Fruit fly (Drosophila melanogaster) whole organism, adult: ENCODE measurements around the gene CG44139.

ENCODE experiments used
- CG11617 ChIP-seq: fragments of 200-800 bp; sonication (Bioruptor generic); optimal IDR thresholded peaks from 2 replicates; lab custom pipeline; 2017; ENCODE audit warnings: mild to moderate bottlenecking, missing biosample characterization, missing genetic modification reagents, missing genetic modification characterization
- CG12768 ChIP-seq: fragments of 200-800 bp; sonication (Bioruptor generic); optimal IDR thresholded peaks from 2 replicates; lab custom pipeline; 2017; ENCODE audit warnings: missing biosample characterization, missing genetic modification characterization, mild to moderate bottlenecking, moderate library complexity, missing genetic modification reagents
- CG14711 ChIP-seq: fragments of 200-800 bp; sonication (Bioruptor generic); optimal IDR thresholded peaks from 2 replicates; lab custom pipeline; 2018; ENCODE audit warnings: missing biosample characterization, mild to moderate bottlenecking, missing genetic modification characterization, moderate library complexity
- CG1620 ChIP-seq: fragments of 200-800 bp; sonication (Bioruptor generic); optimal IDR thresholded peaks from 2 replicates; lab custom pipeline; 2016; ENCODE audit warnings: missing biosample characterization, missing genetic modification characterization
- CG33017 ChIP-seq: fragments of 200-800 bp; sonication (Bioruptor generic); optimal IDR thresholded peaks from 2 replicates; lab custom pipeline; 2018; ENCODE audit warnings: missing biosample characterization, mild to moderate bottlenecking, missing genetic modification characterization, moderate library complexity
- CG5204 ChIP-seq: fragments of 200-800 bp; sonication (Bioruptor generic); optimal IDR thresholded peaks from 2 replicates; lab custom pipeline; 2016; ENCODE audit warnings: missing biosample characterization, missing genetic modification characterization
- CG7045 ChIP-seq: fragments of 200-800 bp; sonication (Bioruptor generic); optimal IDR thresholded peaks from 2 replicates; lab custom pipeline; 2017; ENCODE audit warnings: missing biosample characterization, mild to moderate bottlenecking, missing genetic modification characterization
- CG7101 ChIP-seq: fragments of 200-800 bp; sonication (Bioruptor generic); optimal IDR thresholded peaks from 2 replicates; lab custom pipeline; 2018; ENCODE audit warnings: missing biosample characterization, mild to moderate bottlenecking, missing genetic modification characterization, moderate library complexity
- Clk ChIP-seq: fragments of 200-800 bp; sonication (Bioruptor generic); optimal IDR thresholded peaks from 2 replicates; lab custom pipeline; 2017; ENCODE audit warnings: missing biosample characterization, missing genetic modification characterization
- Crg-1 ChIP-seq: fragments of 200-800 bp; sonication (Bioruptor generic); optimal IDR thresholded peaks from 2 replicates; lab custom pipeline; 2016; ENCODE audit warnings: missing biosample characterization, missing genetic modification characterization
- Hr96 ChIP-seq: fragments of 200-800 bp; sonication (Bioruptor generic); optimal IDR thresholded peaks from 2 replicates; lab custom pipeline; 2016; ENCODE audit warnings: missing biosample characterization, missing genetic modification characterization
- Mnt ChIP-seq: fragments of 200-800 bp; sonication (Bioruptor generic); optimal IDR thresholded peaks from 2 replicates; lab custom pipeline; 2016; ENCODE audit warnings: missing biosample characterization, mild to moderate bottlenecking, missing genetic modification characterization
- bab1 ChIP-seq: fragments of 200-800 bp; sonication (Bioruptor generic); optimal IDR thresholded peaks from 3 replicates; lab custom pipeline; 2019; ENCODE audit warnings: missing biosample characterization, mild to moderate bottlenecking, missing genetic modification characterization, moderate library complexity
- cic ChIP-seq: fragments of 200-800 bp; sonication (Bioruptor generic); optimal IDR thresholded peaks from 2 replicates; lab custom pipeline; 2017; ENCODE audit warnings: missing biosample characterization, mild to moderate bottlenecking, missing genetic modification characterization, moderate library complexity
- cnc ChIP-seq, 2 experiments: fragments of >200 bp; optimal IDR thresholded peaks; 2 replicates each; lab custom pipeline; 2017
- kay ChIP-seq: fragments of 200-800 bp; sonication (Bioruptor generic); peaks from one replicate; lab custom pipeline; 2016; ENCODE audit warnings: missing biosample characterization, missing genetic modification characterization, borderline replicate concordance
- pad ChIP-seq: fragments of 200-800 bp; sonication (Bioruptor generic); optimal IDR thresholded peaks from 3 replicates; lab custom pipeline; 2017; ENCODE audit warnings: missing biosample characterization, missing genetic modification characterization, mild to moderate bottlenecking, moderate library complexity, missing genetic modification reagents
- tj ChIP-seq: fragments of 200-800 bp; sonication (Bioruptor generic); optimal IDR thresholded peaks from 3 replicates; lab custom pipeline; 2017; ENCODE audit warnings: missing biosample characterization, mild to moderate bottlenecking, missing genetic modification characterization, moderate library complexity
- toe ChIP-seq: fragments of 200-800 bp; sonication (Bioruptor generic); optimal IDR thresholded peaks from 2 replicates; lab custom pipeline; 2016; ENCODE audit warnings: missing biosample characterization, missing genetic modification characterization

Gene CG44139

DNA sequence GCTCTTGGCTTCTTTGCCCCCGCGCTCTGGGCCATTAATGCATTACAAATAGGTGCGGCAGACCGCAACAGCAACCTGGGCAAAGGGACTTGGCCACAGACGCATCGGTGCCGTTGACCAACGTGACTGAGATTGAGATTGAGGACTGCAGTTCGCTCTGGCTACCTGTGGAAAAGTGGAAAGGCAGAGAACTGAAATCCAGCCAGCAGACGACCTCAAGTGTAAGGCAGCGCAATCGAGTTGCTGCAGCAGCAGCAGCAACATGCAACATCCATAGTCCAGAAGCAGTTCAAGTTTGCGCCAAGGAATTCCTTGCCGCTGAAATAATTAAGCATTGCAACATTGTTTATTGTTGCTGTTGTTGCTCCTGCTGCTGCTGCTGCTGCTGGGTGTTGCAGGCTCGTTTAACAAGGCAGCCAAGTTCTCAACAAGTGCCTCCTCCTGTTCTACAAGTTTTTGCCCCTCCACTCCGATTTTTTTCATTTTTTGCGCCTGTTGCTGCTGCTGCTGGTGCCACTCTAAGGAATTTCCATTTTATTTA lies 1.1 kb downstream of the CG44139 start:
- no peak for TF ChIP-seq kay (GFP tag; lab: Kevin White, UChicago)
- TF ChIP-seq CG7045 = no peak
- TF ChIP-seq Crg-1 (GFP tag; lab: Kevin White, UChicago) = no peak
- TF ChIP-seq CG33017 (tag; lab: Kevin White, UChicago) = no peak
- no peak for TF ChIP-seq bab1 (GFP tag; lab: Kevin White, UChicago)
- no peak for TF ChIP-seq CG11617 (GFP tag; lab: Kevin White, UChicago)

DNA sequence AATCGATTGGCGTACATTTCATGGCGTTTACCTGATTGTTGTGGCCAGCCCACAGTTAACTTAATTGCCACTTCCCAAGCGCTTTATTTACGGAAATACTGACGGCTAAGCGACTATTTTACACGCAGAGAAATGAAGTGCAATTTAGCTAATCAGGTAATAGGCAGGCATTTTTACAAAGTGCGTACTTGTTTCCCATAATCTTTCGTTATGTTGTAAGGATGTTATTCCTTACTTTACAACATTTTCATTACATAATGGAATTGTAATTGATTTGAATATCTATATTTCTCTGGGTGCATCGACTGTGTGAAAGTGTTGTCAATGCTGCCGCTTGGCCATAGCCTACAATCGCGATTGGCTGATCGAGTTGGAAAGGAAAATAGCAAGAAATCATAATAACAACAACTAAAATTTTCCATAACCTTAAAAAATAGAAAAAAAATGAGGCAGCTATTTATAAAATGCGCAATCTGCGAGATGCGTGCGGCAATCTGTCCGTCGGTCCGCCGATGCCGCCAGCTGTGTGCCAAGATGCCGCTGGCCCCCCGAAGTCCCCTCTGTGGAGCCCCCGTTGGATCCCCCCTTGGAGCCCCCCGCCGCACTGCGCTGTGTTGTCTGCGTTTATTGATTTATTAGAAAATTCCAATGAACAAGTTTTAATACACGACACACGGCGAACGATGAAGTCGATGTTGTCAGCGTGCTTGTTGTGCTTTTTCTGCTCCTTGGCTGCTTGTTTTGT lies 2.0 kb downstream of the CG44139 start:
- TF ChIP-seq CG5204 = peak; percentile 62
- no peak for TF ChIP-seq cic (GFP tag; lab: Kevin White, UChicago)
- TF ChIP-seq Hr96 = peak; percentile 8
- peak; percentile 41 for TF ChIP-seq CG33017 (tag; lab: Kevin White, UChicago)
- TF ChIP-seq CG7045 = peak; percentile 72
- TF ChIP-seq Clk (GFP tag; lab: Kevin White, UChicago) = no peak

DNA sequence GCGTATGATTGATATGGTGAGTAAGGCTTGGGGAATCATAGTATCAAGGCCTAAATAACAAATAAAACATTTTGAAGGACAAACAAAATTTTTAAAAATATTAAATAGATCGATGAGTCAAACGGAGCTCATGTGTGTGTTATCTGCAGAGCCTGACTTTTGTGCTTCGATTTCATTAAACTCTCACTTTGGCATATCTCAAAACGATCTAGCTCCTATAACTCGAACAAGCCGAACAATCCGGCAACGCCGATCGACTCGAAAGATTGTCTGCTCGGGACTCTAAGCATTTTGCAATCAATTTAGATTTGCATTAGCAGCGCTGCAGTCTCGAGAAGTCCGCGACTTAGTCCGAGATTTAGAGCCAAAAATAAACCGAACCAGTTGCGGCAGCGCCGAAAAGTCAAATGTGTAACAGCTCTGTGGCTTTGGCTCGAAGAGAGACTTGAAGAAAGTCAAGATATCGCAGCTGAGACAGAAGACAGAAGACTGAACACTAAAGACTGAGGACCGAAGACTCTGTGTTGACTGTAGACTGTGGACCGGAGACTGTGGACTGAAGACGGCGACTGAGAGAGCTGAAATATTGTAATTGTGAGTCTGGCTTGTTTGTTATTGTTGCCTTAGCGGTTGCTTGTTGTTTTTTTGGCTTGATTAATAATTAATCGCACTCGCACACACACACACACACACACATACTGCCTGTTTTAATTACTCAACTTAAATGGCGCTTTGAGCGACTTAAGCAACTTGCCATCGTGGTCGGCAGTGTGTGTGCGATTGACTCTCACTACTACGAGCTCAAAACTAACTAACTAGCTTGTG lies 3.0 kb downstream of the CG44139 start:
- TF ChIP-seq CG33017 (tag; lab: Kevin White, UChicago) (no peak), Hr96 (no peak), CG7101 (tag; lab: Kevin White, UChicago) (no peak), CG12768 (peak; percentile 43), Clk (GFP tag; lab: Kevin White, UChicago) (no peak), cic (GFP tag; lab: Kevin White, UChicago) (peak; percentile 7), Crg-1 (GFP tag; lab: Kevin White, UChicago) (no peak), CG5204 (no peak)

DNA sequence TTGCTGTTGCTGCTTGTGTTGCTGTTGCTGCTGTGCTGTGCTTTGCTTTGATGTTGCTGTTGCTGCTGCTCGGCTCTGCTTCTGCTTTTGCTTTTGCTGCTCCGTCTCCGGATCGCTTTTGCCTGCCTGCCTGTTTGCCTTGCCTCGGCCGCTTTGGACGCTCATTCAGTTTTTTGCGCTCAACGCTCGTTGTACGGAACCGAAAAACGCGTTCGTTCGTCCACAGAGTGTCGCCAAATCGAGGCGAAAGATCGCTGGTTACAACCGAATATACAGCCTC lies 3.6 kb downstream of the CG44139 start, which contains the start of gene dpp:
Gene dpp (plus strand): TSS at position 164 of the 280 bp plus-strand sequence.
- no peak for TF ChIP-seq Crg-1 (GFP tag; lab: Kevin White, UChicago)
- TF ChIP-seq Hr96 = no peak
- no peak for TF ChIP-seq pad (GFP tag; lab: Kevin White, UChicago)
- no peak for TF ChIP-seq kay (GFP tag; lab: Kevin White, UChicago)
- no peak for TF ChIP-seq cnc (optimal IDR thresholded peaks at IDR 0.05; lab: Kevin White, UChicago)
- no peak for TF ChIP-seq toe (GFP tag; lab: Kevin White, UChicago)
- no peak for TF ChIP-seq tj (GFP tag; lab: Kevin White, UChicago)
- no peak for TF ChIP-seq CG14711 (tag; lab: Kevin White, UChicago)
- TF ChIP-seq CG7101 (tag; lab: Kevin White, UChicago) = no peak
- no peak for TF ChIP-seq Clk (GFP tag; lab: Kevin White, UChicago)
- no peak for TF ChIP-seq CG5204
- TF ChIP-seq Mnt (GFP tag; lab: Kevin White, UChicago) = no peak
- no peak for TF ChIP-seq CG1620 (GFP tag; lab: Kevin White, UChicago)
- no peak for TF ChIP-seq cic (GFP tag; lab: Kevin White, UChicago)
- no peak for TF ChIP-seq CG11617 (GFP tag; lab: Kevin White, UChicago)
- no peak for TF ChIP-seq CG7045

DNA sequence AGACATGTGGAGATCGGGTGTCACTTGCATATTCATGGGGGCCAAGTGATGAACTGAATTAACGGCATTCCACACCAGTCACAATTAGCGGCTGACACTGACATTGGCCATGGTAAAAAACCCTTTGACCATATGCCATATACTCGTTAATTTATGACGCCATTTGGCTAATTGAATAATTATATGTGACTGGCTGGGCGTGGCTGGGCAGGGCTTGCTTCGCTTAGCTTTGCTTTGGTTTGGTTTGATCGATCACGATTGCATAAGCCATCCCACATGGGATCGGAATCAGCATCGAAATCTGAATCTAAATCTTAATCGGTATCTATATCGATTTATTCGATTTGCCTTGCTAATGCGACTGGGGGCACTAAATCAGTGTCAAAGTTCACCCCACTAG lies 5.0 kb downstream of the CG44139 start:
- TF ChIP-seq bab1 (GFP tag; lab: Kevin White, UChicago) (no peak), kay (GFP tag; lab: Kevin White, UChicago) (peak; percentile 52)

DNA sequence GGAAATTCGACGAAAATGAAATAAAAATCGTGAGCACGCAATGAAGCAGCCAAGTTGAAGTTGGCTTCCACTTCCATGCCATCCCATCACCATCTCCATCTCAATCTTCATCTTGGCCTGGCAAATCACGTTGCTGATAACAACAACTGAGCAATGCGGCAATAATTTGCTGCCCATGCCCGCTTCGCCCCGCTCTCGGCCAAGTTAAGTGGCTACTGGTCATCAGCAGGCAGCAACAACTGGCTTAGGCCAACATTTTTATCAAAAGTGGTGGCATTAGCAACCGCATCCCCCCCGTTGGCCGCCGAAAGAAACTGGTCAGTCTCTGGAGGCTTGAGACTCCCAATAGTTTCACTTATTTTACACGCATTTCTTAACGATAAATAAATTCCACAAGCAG lies 5.7 kb downstream of the CG44139 start:
- no peak for TF ChIP-seq kay (GFP tag; lab: Kevin White, UChicago)
- no peak for TF ChIP-seq Hr96
- TF ChIP-seq cic (GFP tag; lab: Kevin White, UChicago) = no peak
- no peak for TF ChIP-seq CG5204
- no peak for TF ChIP-seq Crg-1 (GFP tag; lab: Kevin White, UChicago)
- TF ChIP-seq cnc (optimal IDR thresholded peaks at IDR 0.05; lab: Kevin White, UChicago) = no peak
- TF ChIP-seq CG7045 = no peak
- no peak for TF ChIP-seq CG11617 (GFP tag; lab: Kevin White, UChicago)
- no peak for TF ChIP-seq bab1 (GFP tag; lab: Kevin White, UChicago)
- no peak for TF ChIP-seq CG12768
- no peak for TF ChIP-seq CG1620 (GFP tag; lab: Kevin White, UChicago)
- no peak for TF ChIP-seq CG7101 (tag; lab: Kevin White, UChicago)
- TF ChIP-seq CG33017 (tag; lab: Kevin White, UChicago) = no peak
- TF ChIP-seq pad (GFP tag; lab: Kevin White, UChicago) = no peak
